Fruit fly (Drosophila melanogaster) whole organism, embryonic: ENCODE measurements around the gene yellow-e3.

Experiments used
- Adf1 ChIP-seq: fragments of 200-800 bp; sonication (Bioruptor generic); IDR thresholded peaks from 2 replicates; pipeline ENCODE4 v1.3.6; 2022; ENCODE audit warnings: missing biosample characterization, missing genetic modification characterization
- Atf3 ChIP-seq: fragments of 200-800 bp; sonication (Bioruptor generic); optimal IDR thresholded peaks from 3 replicates; lab custom pipeline; 2016; ENCODE audit warnings: missing biosample characterization, missing genetic modification characterization
- Bdp1 ChIP-seq: fragments of 200-800 bp; sonication (Bioruptor generic); optimal IDR thresholded peaks from 3 replicates; lab custom pipeline; 2016; ENCODE audit warnings: missing biosample characterization, missing genetic modification characterization
- CG10431 ChIP-seq: fragments of 200-800 bp; sonication (Bioruptor generic); optimal IDR thresholded peaks from 3 replicates; lab custom pipeline; 2018; ENCODE audit warnings: missing biosample characterization, mild to moderate bottlenecking, missing genetic modification characterization
- CG10462 ChIP-seq: fragments of 200-800 bp; sonication (Bioruptor generic); optimal IDR thresholded peaks from 2 replicates; lab custom pipeline; 2016; ENCODE audit warnings: missing biosample characterization, missing genetic modification characterization
- CG11247 ChIP-seq: fragments of 200-800 bp; sonication (Bioruptor generic); IDR thresholded peaks from 2 replicates; pipeline ENCODE4 v1.3.6; 2022; ENCODE audit warnings: missing biosample characterization, missing genetic modification characterization
- CG11456 ChIP-seq: fragments of 200-800 bp; sonication (Bioruptor generic); IDR thresholded peaks from 3 replicates; pipeline ENCODE4 v1.3.6; 2022; ENCODE audit warnings: missing biosample characterization, missing genetic modification characterization
- CG13123 ChIP-seq: fragments of 200-800 bp; sonication (Bioruptor generic); optimal IDR thresholded peaks from 2 replicates; lab custom pipeline; 2016; ENCODE audit warnings: missing biosample characterization, missing genetic modification characterization
- CG13424 ChIP-seq: fragments of 200-800 bp; sonication (Bioruptor generic); optimal IDR thresholded peaks from 2 replicates; lab custom pipeline; 2019; ENCODE audit warnings: missing biosample characterization, mild to moderate bottlenecking, missing genetic modification characterization, moderate library complexity
- CG15696 ChIP-seq: fragments of 200-800 bp; sonication (Bioruptor generic); optimal IDR thresholded peaks from 2 replicates; lab custom pipeline; 2019; ENCODE audit warnings: missing biosample characterization, mild to moderate bottlenecking, missing genetic modification characterization, moderate library complexity
- CG18011 ChIP-seq: fragments of 200-800 bp; sonication (Bioruptor generic); optimal IDR thresholded peaks from 2 replicates; lab custom pipeline; 2017; ENCODE audit warnings: missing biosample characterization, missing genetic modification characterization, mild to moderate bottlenecking, moderate library complexity, missing genotype
- CG2120 ChIP-seq: fragments of 200-800 bp; sonication (Bioruptor generic); optimal IDR thresholded peaks from 3 replicates; lab custom pipeline; 2016; ENCODE audit warnings: missing biosample characterization, missing genetic modification characterization
- CG2199 ChIP-seq: fragments of 200-800 bp; sonication (Bioruptor generic); IDR thresholded peaks from 3 replicates; pipeline ENCODE4 v1.3.6; 2022; ENCODE audit warnings: missing biosample characterization, missing genetic modification characterization
- CG2202 ChIP-seq: fragments of 200-800 bp; sonication (Bioruptor generic); optimal IDR thresholded peaks from 2 replicates; lab custom pipeline; 2018; ENCODE audit warnings: missing biosample characterization, mild to moderate bottlenecking, missing genetic modification characterization
- CG34376 ChIP-seq: fragments of 200-800 bp; sonication (Bioruptor generic); optimal IDR thresholded peaks from 2 replicates; lab custom pipeline; 2018; ENCODE audit warnings: missing biosample characterization, mild to moderate bottlenecking, missing genetic modification characterization
- CG3726 ChIP-seq: fragments of 200-800 bp; sonication (Bioruptor generic); IDR thresholded peaks from 3 replicates; pipeline ENCODE4, ENCODE4 v1.3.6; 2022; ENCODE audit warnings: missing biosample characterization, missing genetic modification characterization
- CG3995 ChIP-seq: fragments of 200-800 bp; sonication (Bioruptor generic); optimal IDR thresholded peaks from 3 replicates; lab custom pipeline; 2016; ENCODE audit warnings: missing biosample characterization, missing genetic modification characterization
- CG4820 ChIP-seq: fragments of 200-800 bp; sonication (Bioruptor generic); optimal IDR thresholded peaks from 3 replicates; lab custom pipeline; 2016; ENCODE audit warnings: missing biosample characterization, missing genetic modification characterization
- CG6175 ChIP-seq: fragments of 200-800 bp; sonication (Bioruptor generic); IDR thresholded peaks from 3 replicates; pipeline ENCODE4 v1.3.6; 2022; ENCODE audit warnings: missing biosample characterization, missing genetic modification characterization
- CG6813 ChIP-seq: fragments of 200-800 bp; sonication (Bioruptor generic); optimal IDR thresholded peaks from 2 replicates; lab custom pipeline; 2017; ENCODE audit warnings: missing biosample characterization, missing genetic modification characterization, mild to moderate bottlenecking, moderate library complexity, missing genetic modification reagents
- CG7745 ChIP-seq: fragments of 200-800 bp; sonication (Bioruptor generic); optimal IDR thresholded peaks from 2 replicates; lab custom pipeline; 2018; ENCODE audit warnings: missing biosample characterization, mild to moderate bottlenecking, missing genetic modification characterization, moderate library complexity
- CG8281 ChIP-seq: fragments of 200-800 bp; sonication (Bioruptor generic); optimal IDR thresholded peaks from 2 replicates; lab custom pipeline; 2018; ENCODE audit warnings: missing biosample characterization, mild to moderate bottlenecking, missing genetic modification characterization, moderate library complexity
- CG9609 ChIP-seq: fragments of 200-800 bp; sonication (Bioruptor generic); optimal IDR thresholded peaks from 3 replicates; lab custom pipeline; 2016; ENCODE audit warnings: missing biosample characterization, missing genetic modification characterization
- CTCF ChIP-seq: fragments of 200-800 bp; sonication (Bioruptor generic); optimal IDR thresholded peaks from 2 replicates; lab custom pipeline; 2017; ENCODE audit warnings: missing biosample characterization, mild to moderate bottlenecking, missing genetic modification characterization, moderate library complexity
- Dref ChIP-seq: fragments of 200-800 bp; sonication (Bioruptor generic); IDR thresholded peaks from 2 replicates; pipeline ENCODE4 v1.3.6; 2022; ENCODE audit warnings: missing biosample characterization, missing genetic modification characterization
- Hmr ChIP-seq: fragments of 200-800 bp; sonication (Bioruptor generic); optimal IDR thresholded peaks from 3 replicates; lab custom pipeline; 2017; ENCODE audit warnings: mild to moderate bottlenecking, missing biosample characterization, missing genetic modification reagents, missing genetic modification characterization
- Jarid2 ChIP-seq: fragments of 200-800 bp; sonication (Bioruptor generic); optimal IDR thresholded peaks from 3 replicates; lab custom pipeline; 2017; ENCODE audit warnings: mild to moderate bottlenecking, missing biosample characterization, missing genetic modification reagents, missing genetic modification characterization
- Mad ChIP-seq: fragments of 200-800 bp; sonication (Bioruptor generic); optimal IDR thresholded peaks from 2 replicates; lab custom pipeline; 2016; ENCODE audit warnings: missing biosample characterization, missing genetic modification characterization
- NC2α ChIP-seq: fragments of 200-800 bp; sonication (Bioruptor generic); optimal IDR thresholded peaks from 2 replicates; lab custom pipeline; 2016; ENCODE audit warnings: missing biosample characterization, missing genetic modification characterization
- Sin3A ChIP-seq: fragments of >200 bp; optimal IDR thresholded peaks from 2 replicates; lab custom pipeline; 2018
- Sox100B ChIP-seq: fragments of 200-800 bp; sonication (Bioruptor generic); optimal IDR thresholded peaks from 3 replicates; lab custom pipeline; 2018; ENCODE audit warnings: missing biosample characterization, mild to moderate bottlenecking, missing genetic modification characterization
- Xbp1 ChIP-seq: fragments of 200-800 bp; sonication (Bioruptor generic); optimal IDR thresholded peaks from 3 replicates; lab custom pipeline; 2016; ENCODE audit warnings: missing biosample characterization, mild to moderate bottlenecking, missing genetic modification characterization
- bab2 ChIP-seq: fragments of 200-800 bp; sonication (Bioruptor generic); optimal IDR thresholded peaks from 2 replicates; lab custom pipeline; 2016; ENCODE audit warnings: missing biosample characterization, missing genetic modification characterization
- caup ChIP-seq: fragments of 200-800 bp; sonication (Bioruptor generic); optimal IDR thresholded peaks from 3 replicates; lab custom pipeline; 2017; ENCODE audit warnings: missing biosample characterization, mild to moderate bottlenecking, missing genetic modification characterization, moderate library complexity; ENCODE audit not compliant: severe bottlenecking
- chinmo ChIP-seq: fragments of 200-800 bp; sonication (Bioruptor generic); IDR thresholded peaks from 4 replicates; pipeline ENCODE4 v1.3.6; 2022; ENCODE audit warnings: missing biosample characterization, missing genetic modification characterization; ENCODE audit not compliant: partially characterized antibody
- chn ChIP-seq: fragments of 200-800 bp; sonication (Bioruptor generic); optimal IDR thresholded peaks from 2 replicates; lab custom pipeline; 2016; ENCODE audit warnings: missing biosample characterization, missing genetic modification characterization
- ci ChIP-seq: fragments of 200-800 bp; sonication (Bioruptor generic); IDR thresholded peaks from 3 replicates; pipeline ENCODE4 v1.3.6; 2022; ENCODE audit warnings: missing biosample characterization, missing genetic modification characterization
- da ChIP-seq: fragments of 200-800 bp; sonication (Bioruptor generic); optimal IDR thresholded peaks from 2 replicates; lab custom pipeline; 2016; ENCODE audit warnings: missing biosample characterization, missing genetic modification characterization
- fd102C ChIP-seq: fragments of 200-800 bp; sonication (Bioruptor generic); optimal IDR thresholded peaks from 2 replicates; lab custom pipeline; 2018; ENCODE audit warnings: missing biosample characterization, mild to moderate bottlenecking, missing genetic modification characterization, moderate library complexity
- gsb-n ChIP-seq: fragments of 200-800 bp; sonication (Bioruptor generic); optimal IDR thresholded peaks from 3 replicates; lab custom pipeline; 2018; ENCODE audit warnings: missing biosample characterization, mild to moderate bottlenecking, missing genetic modification characterization
- ham ChIP-seq: fragments of 200-800 bp; sonication (Bioruptor generic); IDR thresholded peaks from 2 replicates; pipeline ENCODE4 v1.3.6; 2022; ENCODE audit warnings: missing biosample characterization, missing genetic modification characterization
- hb ChIP-seq: fragments of 200-800 bp; sonication (Bioruptor generic); IDR thresholded peaks from 3 replicates; pipeline ENCODE4 v1.3.6; 2022; ENCODE audit warnings: missing biosample characterization, missing genetic modification characterization; ENCODE audit not compliant: partially characterized antibody
- ind ChIP-seq: fragments of 200-800 bp; sonication (Bioruptor generic); optimal IDR thresholded peaks from 3 replicates; lab custom pipeline; 2016; ENCODE audit warnings: missing biosample characterization, missing genetic modification characterization
- kah ChIP-seq: fragments of 200-800 bp; sonication (Bioruptor generic); optimal IDR thresholded peaks from 2 replicates; lab custom pipeline; 2018; ENCODE audit warnings: missing biosample characterization, mild to moderate bottlenecking, missing genetic modification characterization
- luna ChIP-seq: fragments of 200-800 bp; sonication (Bioruptor generic); optimal IDR thresholded peaks from 2 replicates; lab custom pipeline; 2016; ENCODE audit warnings: missing biosample characterization, missing genetic modification characterization
- nau ChIP-seq: fragments of 200-800 bp; sonication (Bioruptor generic); optimal IDR thresholded peaks from 3 replicates; lab custom pipeline; 2017; ENCODE audit warnings: missing biosample characterization, mild to moderate bottlenecking, missing genetic modification characterization, missing genetic modification reagents
- pb ChIP-seq: fragments of 200-800 bp; sonication (Bioruptor generic); optimal IDR thresholded peaks from 3 replicates; lab custom pipeline; 2016; ENCODE audit warnings: missing biosample characterization, missing genetic modification characterization
- phol ChIP-seq: fragments of 200-800 bp; sonication (Bioruptor generic); optimal IDR thresholded peaks from 3 replicates; lab custom pipeline; 2018; ENCODE audit warnings: missing biosample characterization, mild to moderate bottlenecking, missing genetic modification characterization, moderate library complexity
- pnt ChIP-seq: fragments of 200-800 bp; sonication (Bioruptor generic); optimal IDR thresholded peaks from 3 replicates; lab custom pipeline; 2016; ENCODE audit warnings: missing biosample characterization, missing genetic modification characterization
- slou ChIP-seq: fragments of 200-800 bp; sonication (Bioruptor generic); optimal IDR thresholded peaks from 3 replicates; lab custom pipeline; 2016; ENCODE audit warnings: missing biosample characterization, missing genetic modification characterization
- sob ChIP-seq: fragments of 200-800 bp; sonication (Bioruptor generic); IDR thresholded peaks from 2 replicates; pipeline ENCODE4 v1.3.6; 2022; ENCODE audit warnings: missing biosample characterization, missing genetic modification characterization
- zen2 ChIP-seq: fragments of 200-800 bp; sonication (Bioruptor generic); IDR thresholded peaks from 3 replicates; pipeline ENCODE4 v1.3.6; 2022; ENCODE audit warnings: missing biosample characterization, missing genetic modification characterization; ENCODE audit not compliant: partially characterized antibody

The yellow-e3 gene

DNA sequence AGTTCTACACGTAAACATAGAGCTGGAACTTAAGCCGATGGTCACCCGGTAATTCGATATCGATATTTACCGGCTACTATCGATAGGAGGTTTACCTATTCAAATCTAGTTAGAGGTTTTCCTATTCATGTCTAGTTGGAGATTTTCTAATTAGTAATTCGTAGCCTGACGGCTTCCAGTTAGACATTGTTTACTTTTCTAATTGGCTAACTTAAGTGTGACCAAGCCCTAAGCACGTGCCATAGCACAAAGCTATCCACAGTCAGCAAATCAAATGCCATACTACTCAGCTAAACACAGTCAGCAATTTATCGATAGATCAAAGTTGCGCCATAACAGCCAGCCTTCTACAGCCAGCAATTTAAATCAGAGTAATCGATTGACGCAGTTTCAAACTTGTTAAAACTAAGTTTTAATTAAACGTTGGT lies 1.6 kb downstream of the yellow-e3 start, which contains the start of gene Dpm3 (continued):
- TF ChIP-seq Bdp1 (GFP tag; lab: Kevin White, UChicago) (peak; percentile 39), CTCF (no peak), zen2 (GFP tag; lab: Robert Waterston, UW) (peak; percentile 84), CG3726 (no peak), nau (GFP tag; lab: Kevin White, UChicago) (no peak), kah (GFP tag; lab: Kevin White, UChicago) (no peak), sob (GFP tag; lab: Robert Waterston, UW) (peak; percentile 56), chinmo (GFP tag; lab: Robert Waterston, UW) (0 out of 4 replicates have a peak, but pooled peaks have one; percentile 76), CG9609 (GFP tag; lab: Kevin White, UChicago) (peak; percentile 38), CG4820 (GFP tag; lab: Kevin White, UChicago) (peak; percentile 17), luna (GFP tag; lab: Kevin White, UChicago) (no peak), CG8281 (tag; lab: Kevin White, UChicago) (no peak), CG11456 (no peak), Sin3A (lab: Kevin White, UChicago) (peak; percentile 88), hb (GFP tag; lab: Robert Waterston, UW) (peak; percentile 88), CG3995 (GFP tag; lab: Kevin White, UChicago) (no peak), CG2202 (peak; percentile 0), Dref (GFP tag; lab: Robert Waterston, UW) (peak; percentile 99), ci (GFP tag; lab: Robert Waterston, UW) (peak; percentile 51; the same call in 2 of the 3 replicates), Jarid2 (GFP tag; lab: Kevin White, UChicago) (no peak), Adf1 (GFP tag; lab: Robert Waterston, UW) (no peak), da (GFP tag; lab: Kevin White, UChicago) (no peak), CG10431 (GFP tag; lab: Kevin White, UChicago) (no peak), CG15696 (peak; percentile 43), CG13424 (tag; lab: Kevin White, UChicago) (peak; percentile 27), CG18011 (GFP tag; lab: Kevin White, UChicago) (peak; percentile 100), ham (no peak), NC2α (GFP tag; lab: Kevin White, UChicago) (no peak), slou (peak; percentile 53), chn (GFP tag; lab: Kevin White, UChicago) (peak; percentile 15), pnt (GFP tag; lab: Kevin White, UChicago) (peak; percentile 28), fd102C (GFP tag; lab: Kevin White, UChicago) (no peak), bab2 (no peak), ind (peak; percentile 4), CG2120 (GFP tag; lab: Kevin White, UChicago) (peak; percentile 58), gsb-n (tag; lab: Kevin White, UChicago) (peak; percentile 54), CG6175 (GFP tag; lab: Robert Waterston, UW) (no peak), CG7745 (tag; lab: Kevin White, UChicago) (peak; percentile 9), phol (tag; lab: Kevin White, UChicago) (peak; percentile 70), CG34376 (no peak), CG13123 (GFP tag; lab: Kevin White, UChicago) (peak; percentile 38), Mad (peak; percentile 70), caup (no peak), Hmr (GFP tag; lab: Kevin White, UChicago) (peak; percentile 76), Xbp1 (GFP tag; lab: Kevin White, UChicago) (peak; percentile 54), CG6813 (GFP tag; lab: Kevin White, UChicago) (no peak), Atf3 (GFP tag; lab: Kevin White, UChicago) (peak; percentile 23), CG11247 (GFP tag; lab: Robert Waterston, UW) (no peak), CG2199 (GFP tag; lab: Robert Waterston, UW) (0 out of 3 replicates have a peak, but pooled peaks have one; percentile 68), Sox100B (GFP tag; lab: Kevin White, UChicago) (no peak), pb (GFP tag; lab: Kevin White, UChicago) (peak; percentile 58), CG10462 (no peak)
